Worm (Caenorhabditis elegans) whole organism, L2 larva: ENCODE results near the gene K09E4.4.

ENCODE experiments used
- ama-1 ChIP-seq: fragments of 150-350 bp; optimal IDR thresholded peaks from 2 replicates; lab custom pipeline; 2018; ENCODE audit warnings: inconsistent platforms
- egl-27 ChIP-seq: sonication (generic microtip); optimal IDR thresholded peaks from 3 replicates; lab custom pipeline; 2017; ENCODE audit warnings: missing biosample characterization, missing genetic modification reagents, missing genetic modification characterization
- lsy-2 ChIP-seq, 2 experiments: fragments of 150-350 bp in 1 of 2; sonication (generic microtip) in 1 of 2; optimal IDR thresholded peaks; 2 replicates each; lab custom pipeline; 2014 to 2017; ENCODE audit warnings: missing biosample characterization in 2 of 2, missing genetic modification characterization in 2 of 2
- nhr-10 ChIP-seq: sonication (generic microtip); optimal IDR thresholded peaks from 2 replicates; lab custom pipeline; 2017; ENCODE audit warnings: missing biosample characterization, missing genetic modification characterization
- nhr-11 ChIP-seq: fragments of 150-350 bp; optimal IDR thresholded peaks from 2 replicates; lab custom pipeline; 2014; ENCODE audit warnings: missing biosample characterization, missing genetic modification characterization
- nhr-12 ChIP-seq: fragments of 150-350 bp; optimal IDR thresholded peaks from 2 replicates; lab custom pipeline; 2014; ENCODE audit warnings: missing biosample characterization, missing genetic modification characterization
- nhr-237 ChIP-seq: fragments of 150-350 bp; optimal IDR thresholded peaks from 2 replicates; lab custom pipeline; 2014; ENCODE audit warnings: missing biosample characterization, missing genetic modification characterization
- peb-1 ChIP-seq: fragments of 150-350 bp; optimal IDR thresholded peaks from 2 replicates; lab custom pipeline; 2014; ENCODE audit warnings: missing biosample characterization, missing genetic modification characterization
- snpc-4 ChIP-seq: fragments of 150-350 bp; optimal IDR thresholded peaks from 2 replicates; lab custom pipeline; 2014; ENCODE audit warnings: missing biosample characterization, missing genetic modification characterization
- unc-55 ChIP-seq: fragments of 150-350 bp; sonication (generic microtip); optimal IDR thresholded peaks from 3 replicates; lab custom pipeline; 2014; ENCODE audit warnings: missing biosample characterization, missing genetic modification reagents, missing genetic modification characterization
- zag-1 ChIP-seq: fragments of 150-350 bp; optimal IDR thresholded peaks from 2 replicates; lab custom pipeline; 2014; ENCODE audit warnings: missing biosample characterization, missing genetic modification characterization
- ztf-4 ChIP-seq: fragments of 150-350 bp; optimal IDR thresholded peaks from 2 replicates; lab custom pipeline; 2014; ENCODE audit warnings: missing biosample characterization, missing genetic modification characterization

- TF ChIP-seq nhr-12 (tag; lab: Kevin White, UChicago) (no peak), zag-1 (tag; lab: Kevin White, UChicago) (no peak), lsy-2 (tag; optimal IDR thresholded peaks at IDR 0.05; lab: Kevin White, UChicago) (no peak), nhr-11 (tag; lab: Kevin White, UChicago) (no peak), ama-1 (lab: Kevin White, UChicago) (no peak), snpc-4 (no peak), egl-27 (tag; lab: Kevin White, UChicago) (no peak), ztf-4 (tag; lab: Kevin White, UChicago) (no peak), nhr-10 (no peak), nhr-237 (tag; lab: Kevin White, UChicago) (no peak), unc-55 (GFP tag; lab: Kevin White, UChicago) (no peak), peb-1 (no peak)
Measured at ce11 chrII:14132733-14133132, 10.8 kb upstream of the K09E4.4 start, which contains the start of gene algn-3.
